Fruit fly (Drosophila melanogaster) whole organism, adult: Measurements from ENCODE around the gene CG43901.

Experiments used
- CG1620 ChIP-seq: fragments of 200-800 bp; sonication (Bioruptor generic); optimal IDR thresholded peaks from 2 replicates; lab custom pipeline; 2016; ENCODE audit warnings: missing biosample characterization, missing genetic modification characterization
- CG5204 ChIP-seq: fragments of 200-800 bp; sonication (Bioruptor generic); optimal IDR thresholded peaks from 2 replicates; lab custom pipeline; 2016; ENCODE audit warnings: missing biosample characterization, missing genetic modification characterization
- Clk ChIP-seq: fragments of 200-800 bp; sonication (Bioruptor generic); optimal IDR thresholded peaks from 2 replicates; lab custom pipeline; 2017; ENCODE audit warnings: missing biosample characterization, missing genetic modification characterization
- kay ChIP-seq: fragments of 200-800 bp; sonication (Bioruptor generic); peaks from one replicate; lab custom pipeline; 2016; ENCODE audit warnings: missing biosample characterization, missing genetic modification characterization, borderline replicate concordance

DNA sequence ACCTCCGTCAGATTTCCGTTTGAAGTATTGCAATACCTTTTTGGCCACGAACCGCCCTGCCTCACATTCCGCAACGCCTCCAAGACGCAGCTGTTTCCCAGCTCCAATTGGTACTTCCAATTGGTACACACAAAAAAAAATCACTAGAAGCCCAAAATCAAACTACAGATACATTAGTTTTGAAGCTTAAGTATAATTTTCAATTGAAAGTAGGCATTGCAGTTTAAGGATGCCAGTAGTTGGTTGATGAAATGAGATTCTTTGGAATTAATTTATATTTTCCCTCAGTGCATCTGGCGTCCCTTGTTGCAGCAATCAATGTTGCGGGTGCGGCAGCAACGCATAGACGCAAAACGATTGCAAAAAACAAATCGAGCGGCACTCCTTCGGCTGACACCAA is 28.2 kb downstream of the CG43901 start:
- TF ChIP-seq CG1620 (no peak), CG5204 (GFP tag; lab: Kevin White, UChicago) (no peak), kay (no peak), Clk (no peak)
